Fruit fly (Drosophila melanogaster): ENCODE data around the gene CG32284.
A peak's percentile ranks its signal among the peaks of the same experiment; 100 is the strongest.

Gene CG32284

DNA sequence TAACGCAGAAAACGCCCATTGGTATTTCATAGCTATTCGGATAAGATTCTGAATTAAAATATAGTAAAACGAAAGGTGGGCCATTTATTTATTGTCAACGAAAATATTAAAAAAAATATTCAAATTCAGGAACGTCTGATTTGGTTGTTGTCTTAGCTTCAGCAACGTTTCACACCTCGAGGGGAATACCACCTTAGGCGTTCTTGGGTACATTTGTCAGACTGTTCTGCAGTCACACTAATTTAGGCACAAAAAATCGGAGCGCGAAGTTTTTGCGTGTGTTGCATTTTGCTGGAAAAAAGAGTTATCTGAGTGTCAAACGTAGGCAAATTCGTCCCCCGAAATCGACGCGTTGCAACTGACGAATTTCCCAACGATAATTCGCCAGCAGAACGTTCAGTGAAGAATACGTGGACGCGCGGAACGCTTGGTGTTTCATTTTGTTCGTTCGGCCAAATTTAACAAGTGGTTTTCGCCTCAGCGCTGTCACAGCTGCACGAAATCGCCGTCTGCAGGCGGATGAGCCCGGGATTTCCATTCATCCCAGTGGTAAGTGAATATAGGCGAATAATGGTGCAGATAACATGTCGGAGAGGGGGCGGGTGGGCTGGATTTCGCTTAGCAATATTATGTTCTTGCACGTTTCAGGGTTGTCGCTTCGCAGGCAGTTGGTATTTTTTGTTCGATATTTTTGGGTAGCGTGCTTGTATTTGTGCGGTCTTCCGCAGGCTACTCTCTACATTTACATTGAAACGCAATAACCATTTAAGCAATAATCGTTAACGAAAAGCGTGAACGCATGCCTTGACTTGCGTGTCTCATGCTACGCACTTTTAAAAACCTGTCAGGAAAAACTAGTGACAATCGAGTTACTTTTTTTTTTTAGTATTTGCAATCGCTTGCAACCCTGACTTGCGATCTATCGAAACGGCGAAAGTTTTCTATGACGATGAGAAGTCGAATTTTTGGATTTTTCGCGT is 38.6 kb downstream of the CG32284 start, which contains the start of gene Larp4B (continued):
- TF ChIP-seq tio (GFP tag; optimal IDR thresholded peaks at IDR 0.05) (no peak), CG8290 (GFP tag; optimal IDR thresholded peaks at IDR 0.05) (peak; percentile 4), CG8290 (tag; optimal IDR thresholded peaks at IDR 0.05) (no peak), HmgD (GFP tag; optimal IDR thresholded peaks at IDR 0.05) (peak; percentile 35), CG18619 (GFP tag; optimal IDR thresholded peaks at IDR 0.05) (no peak), NfI (GFP tag; optimal IDR thresholded peaks at IDR 0.05) (peak; percentile 21), CG2129 (GFP tag; IDR thresholded peaks at IDR 0.05; ENCODE audit: partially characterized antibody) (peak; percentile 53), Nf-YC (tag; optimal IDR thresholded peaks at IDR 0.05) (no peak), knrl (GFP tag; IDR thresholded peaks at IDR 0.05; ENCODE audit: partially characterized antibody) (peak; percentile 76), CG10147 (GFP tag; optimal IDR thresholded peaks at IDR 0.05) (peak; percentile 22), salm (tag; optimal IDR thresholded peaks at IDR 0.05) (peak; percentile 8), trem (tag; optimal IDR thresholded peaks at IDR 0.05) (peak; percentile 75), Vsx1 (GFP tag; optimal IDR thresholded peaks at IDR 0.05) (no peak), Dll (GFP tag; IDR thresholded peaks at IDR 0.05; ENCODE audit: partially characterized antibody) (peak; percentile 77), seq (GFP tag; IDR thresholded peaks at IDR 0.05) (no peak), PHDP (tag; optimal IDR thresholded peaks at IDR 0.05) (peak; percentile 2), gro (GFP tag; optimal IDR thresholded peaks at IDR 0.05) (peak; percentile 45), pita (GFP tag; optimal IDR thresholded peaks at IDR 0.05) (peak; percentile 86), CG4617 (GFP tag; optimal IDR thresholded peaks at IDR 0.05; ENCODE audit: borderline replicate concordance) (peak; percentile 89), Meics (GFP tag; optimal IDR thresholded peaks at IDR 0.05) (peak; percentile 7), danr (GFP tag; IDR thresholded peaks at IDR 0.05) (no peak), CG3281 (GFP tag; optimal IDR thresholded peaks at IDR 0.05) (peak; percentile 33), CG9727 (GFP tag; optimal IDR thresholded peaks at IDR 0.05) (peak; percentile 19), Poxn (GFP tag; IDR thresholded peaks at IDR 0.05) (no peak), pfk (GFP tag; optimal IDR thresholded peaks at IDR 0.05) (peak; percentile 91), ato (GFP tag; IDR thresholded peaks at IDR 0.05; ENCODE audit: partially characterized antibody) (peak; percentile 21; the same call in 1 of the 2 replicates), CG13775 (GFP tag; optimal IDR thresholded peaks at IDR 0.05) (peak; percentile 37), pzg (GFP tag; optimal IDR thresholded peaks at IDR 0.05) (peak; percentile 89), Atf6 (GFP tag; IDR thresholded peaks at IDR 0.05) (no peak), ci (GFP tag; IDR thresholded peaks at IDR 0.05) (0 out of 3 replicates have a peak, but pooled peaks have one; percentile 6), CkIIα-i1 (GFP tag; IDR thresholded peaks at IDR 0.05) (no peak), CG33213 (GFP tag; optimal IDR thresholded peaks at IDR 0.05) (peak; percentile 80), fd64A (GFP tag; optimal IDR thresholded peaks at IDR 0.05) (no peak), CG17186 (GFP tag; optimal IDR thresholded peaks at IDR 0.05) (peak; percentile 42), Aef1 (GFP tag; IDR thresholded peaks at IDR 0.05) (no peak), CG5180 (GFP tag; optimal IDR thresholded peaks at IDR 0.05) (no peak), CG11456 (GFP tag; IDR thresholded peaks at IDR 0.05) (no peak), Ets97D (GFP tag; optimal IDR thresholded peaks at IDR 0.05) (peak; percentile 73), Hsf (GFP tag; optimal IDR thresholded peaks at IDR 0.05) (no peak), NC2β (GFP tag; optimal IDR thresholded peaks at IDR 0.05) (peak; percentile 25), Hand (GFP tag; optimal IDR thresholded peaks at IDR 0.05) (no peak), Rfx (GFP tag; IDR thresholded peaks at IDR 0.05) (peak; percentile 45), HLH4C (GFP tag; IDR thresholded peaks at IDR 0.05; ENCODE audit: partially characterized antibody) (peak; percentile 55; the same call in 2 of the 3 replicates), run (tag; optimal IDR thresholded peaks at IDR 0.05) (no peak), Ets65A (GFP tag) (peak; percentile 89), lilli (GFP tag; optimal IDR thresholded peaks at IDR 0.05) (peak; percentile 53), CG7963 (GFP tag; IDR thresholded peaks at IDR 0.05; ENCODE audit: partially characterized antibody) (no peak), disco-r (GFP tag; optimal IDR thresholded peaks at IDR 0.05) (peak; percentile 55)

Data from whole organism, embryonic.